Fruit fly (Drosophila melanogaster) whole organism, embryonic: ENCODE results near the gene heix.
A peak's percentile ranks its signal among the peaks of the same experiment; 100 is the strongest.

ENCODE experiments used
- ATbp ChIP-seq: fragments of 200-800 bp; sonication (Bioruptor generic); optimal IDR thresholded peaks from 2 replicates; lab custom pipeline; 2017; ENCODE audit warnings: missing biosample characterization, mild to moderate bottlenecking, missing genetic modification characterization, missing genetic modification reagents
- Atf-2 ChIP-seq: fragments of 200-800 bp; sonication (Bioruptor generic); optimal IDR thresholded peaks from 2 replicates; lab custom pipeline; 2016; ENCODE audit warnings: missing biosample characterization, missing genetic modification characterization
- Atf3 ChIP-seq: fragments of 200-800 bp; sonication (Bioruptor generic); optimal IDR thresholded peaks from 3 replicates; lab custom pipeline; 2016; ENCODE audit warnings: missing biosample characterization, missing genetic modification characterization
- B-H1 ChIP-seq: fragments of 200-800 bp; sonication (Bioruptor generic); IDR thresholded peaks from 3 replicates; pipeline ENCODE4 v1.3.6; 2022; ENCODE audit warnings: missing biosample characterization, missing genetic modification characterization
- C15 ChIP-seq: fragments of 200-800 bp; sonication (Bioruptor generic); IDR thresholded peaks from 3 replicates; pipeline ENCODE4 v1.3.6; 2022; ENCODE audit warnings: missing biosample characterization, missing genetic modification characterization
- CG10209 ChIP-seq: fragments of 200-800 bp; sonication (Bioruptor generic); optimal IDR thresholded peaks from 3 replicates; lab custom pipeline; 2017; ENCODE audit warnings: missing biosample characterization, mild to moderate bottlenecking, missing genetic modification characterization, missing genetic modification reagents
- CG10321 ChIP-seq: fragments of 200-800 bp; sonication (Bioruptor generic); IDR thresholded peaks from 2 replicates; pipeline ENCODE4 v1.3.6; 2022; ENCODE audit warnings: missing biosample characterization, missing genetic modification characterization
- CG10366 ChIP-seq: fragments of 200-800 bp; sonication (Bioruptor generic); IDR thresholded peaks from 2 replicates; pipeline ENCODE4 v1.3.6; 2022; ENCODE audit warnings: missing biosample characterization, missing genetic modification characterization
- CG10462 ChIP-seq: fragments of 200-800 bp; sonication (Bioruptor generic); optimal IDR thresholded peaks from 2 replicates; lab custom pipeline; 2016; ENCODE audit warnings: missing biosample characterization, missing genetic modification characterization
- CG10654 ChIP-seq: fragments of 200-800 bp; sonication (Bioruptor generic); optimal IDR thresholded peaks from 2 replicates; lab custom pipeline; 2016; ENCODE audit warnings: missing biosample characterization, missing genetic modification characterization
- CG13775 ChIP-seq: fragments of 200-800 bp; sonication (Bioruptor generic); optimal IDR thresholded peaks from 3 replicates; lab custom pipeline; 2017; ENCODE audit warnings: missing biosample characterization, mild to moderate bottlenecking, missing genetic modification characterization
- CG14667 ChIP-seq: fragments of 200-800 bp; sonication (Bioruptor generic); IDR thresholded peaks from 2 replicates; pipeline ENCODE4 v1.3.6; 2022; ENCODE audit warnings: missing biosample characterization, missing genetic modification characterization
- CG17912 ChIP-seq: fragments of 200-800 bp; sonication (Bioruptor generic); optimal IDR thresholded peaks from 2 replicates; lab custom pipeline; 2018; ENCODE audit warnings: missing biosample characterization, mild to moderate bottlenecking, missing genetic modification characterization
- CG1832 ChIP-seq: fragments of 200-800 bp; sonication (Bioruptor generic); optimal IDR thresholded peaks from 2 replicates; lab custom pipeline; 2017; ENCODE audit warnings: missing biosample characterization, mild to moderate bottlenecking, missing genetic modification characterization, inconsistent platforms
- CG18476 ChIP-seq: fragments of 200-800 bp; sonication (Bioruptor generic); optimal IDR thresholded peaks from 2 replicates; lab custom pipeline; 2016; ENCODE audit warnings: missing biosample characterization, mild to moderate bottlenecking, missing genetic modification characterization
- CG7357 ChIP-seq: fragments of 200-800 bp; sonication (Bioruptor generic); IDR thresholded peaks from 3 replicates; pipeline ENCODE4 v1.3.6; 2022; ENCODE audit warnings: missing biosample characterization, missing genetic modification characterization
- CG7963 ChIP-seq: fragments of 200-800 bp; sonication (Bioruptor generic); IDR thresholded peaks from 3 replicates; pipeline ENCODE4 v1.3.6; 2022; ENCODE audit warnings: missing biosample characterization, missing genetic modification characterization; ENCODE audit not compliant: partially characterized antibody
- CG9727 ChIP-seq: fragments of 200-800 bp; sonication (Bioruptor generic); optimal IDR thresholded peaks from 3 replicates; lab custom pipeline; 2017; ENCODE audit warnings: missing biosample characterization, mild to moderate bottlenecking, missing genetic modification characterization
- CG9932 ChIP-seq: fragments of 200-800 bp; sonication (Bioruptor generic); IDR thresholded peaks from 2 replicates; pipeline ENCODE4 v1.3.6; 2022; ENCODE audit warnings: missing biosample characterization, missing genetic modification characterization
- Chrac-16 ChIP-seq: fragments of 200-800 bp; sonication (Bioruptor generic); optimal IDR thresholded peaks from 3 replicates; lab custom pipeline; 2016; ENCODE audit warnings: missing biosample characterization, missing genetic modification characterization
- CkIIα-i1 ChIP-seq: fragments of 200-800 bp; sonication (Bioruptor generic); IDR thresholded peaks from 2 replicates; pipeline ENCODE4 v1.3.6; 2022; ENCODE audit warnings: missing biosample characterization, missing genetic modification characterization
- CrebB ChIP-seq: fragments of 200-800 bp; sonication (Bioruptor generic); optimal IDR thresholded peaks from 3 replicates; lab custom pipeline; 2018; ENCODE audit warnings: missing biosample characterization, mild to moderate bottlenecking, missing genetic modification characterization
- Dek ChIP-seq: fragments of 200-800 bp; sonication (Bioruptor generic); optimal IDR thresholded peaks from 3 replicates; lab custom pipeline; 2019; ENCODE audit warnings: missing biosample characterization, mild to moderate bottlenecking, missing genetic modification characterization, moderate library complexity
- Dip3 ChIP-seq: fragments of 200-800 bp; sonication (Bioruptor generic); optimal IDR thresholded peaks from 3 replicates; lab custom pipeline; 2016; ENCODE audit warnings: missing biosample characterization, missing genetic modification characterization
- E2f1 ChIP-seq: fragments of 200-800 bp; sonication (Bioruptor generic); IDR thresholded peaks from 2 replicates; pipeline ENCODE4 v1.3.6; 2022; ENCODE audit warnings: missing biosample characterization, missing genetic modification characterization
- Hr78 ChIP-seq, 2 experiments: fragments of 200-800 bp in 1 of 2; fragments of >200 bp in 1 of 2; sonication (Bioruptor generic) in 1 of 2; optimal IDR thresholded peaks; 2 replicates each; lab custom pipeline; 2017 to 2019; ENCODE audit warnings: missing biosample characterization in 2 of 2, missing genetic modification characterization in 2 of 2, mild to moderate bottlenecking in 1 of 2, moderate library complexity in 1 of 2
- Lpt ChIP-seq: fragments of >200 bp; optimal IDR thresholded peaks from 2 replicates; lab custom pipeline; 2018; ENCODE audit warnings: missing biosample characterization, missing genetic modification characterization
- Mrtf ChIP-seq: fragments of 200-800 bp; sonication (Bioruptor generic); IDR thresholded peaks from 3 replicates; pipeline ENCODE4 v1.3.6; 2022; ENCODE audit warnings: missing biosample characterization, missing genetic modification characterization
- Nf-YC ChIP-seq: fragments of 200-800 bp; optimal IDR thresholded peaks from 3 replicates; lab custom pipeline; 2019; ENCODE audit warnings: missing biosample characterization, mild to moderate bottlenecking, missing genetic modification characterization, moderate library complexity
- Sox100B ChIP-seq: fragments of 200-800 bp; sonication (Bioruptor generic); optimal IDR thresholded peaks from 3 replicates; lab custom pipeline; 2018; ENCODE audit warnings: missing biosample characterization, mild to moderate bottlenecking, missing genetic modification characterization
- Spps ChIP-seq: fragments of 200-800 bp; sonication (Bioruptor generic); optimal IDR thresholded peaks from 2 replicates; lab custom pipeline; 2018; ENCODE audit warnings: missing biosample characterization, mild to moderate bottlenecking, missing genetic modification characterization
- TFAM ChIP-seq: fragments of 200-800 bp; sonication (Bioruptor generic); optimal IDR thresholded peaks from 2 replicates; lab custom pipeline; 2017; ENCODE audit warnings: missing biosample characterization, missing genetic modification characterization, inconsistent platforms
- bigmax ChIP-seq: fragments of 200-800 bp; sonication (Bioruptor generic); optimal IDR thresholded peaks from 2 replicates; lab custom pipeline; 2018; ENCODE audit warnings: missing biosample characterization, mild to moderate bottlenecking, missing genetic modification characterization
- btn ChIP-seq: fragments of 200-800 bp; sonication (Bioruptor generic); optimal IDR thresholded peaks from 2 replicates; lab custom pipeline; 2016; ENCODE audit warnings: missing biosample characterization, missing genetic modification characterization
- caup ChIP-seq: fragments of 200-800 bp; sonication (Bioruptor generic); optimal IDR thresholded peaks from 3 replicates; lab custom pipeline; 2017; ENCODE audit warnings: missing biosample characterization, mild to moderate bottlenecking, missing genetic modification characterization, moderate library complexity; ENCODE audit not compliant: severe bottlenecking
- crp ChIP-seq, 2 experiments: fragments of 200-800 bp; sonication (Bioruptor generic); optimal IDR thresholded peaks; 2 replicates in 1 of 2; 3 replicates in 1 of 2; lab custom pipeline; 2017; ENCODE audit warnings: missing biosample characterization in 2 of 2, missing genetic modification characterization in 2 of 2, mild to moderate bottlenecking in 1 of 2, moderate library complexity in 1 of 2
- da ChIP-seq: fragments of 200-800 bp; sonication (Bioruptor generic); optimal IDR thresholded peaks from 2 replicates; lab custom pipeline; 2016; ENCODE audit warnings: missing biosample characterization, missing genetic modification characterization
- ems ChIP-seq: fragments of 200-800 bp; sonication (Bioruptor generic); optimal IDR thresholded peaks from 3 replicates; lab custom pipeline; 2016; ENCODE audit warnings: missing biosample characterization, missing genetic modification characterization
- en ChIP-seq: fragments of 200-800 bp; sonication (Bioruptor generic); optimal IDR thresholded peaks from 2 replicates; lab custom pipeline; 2016; ENCODE audit warnings: missing biosample characterization, missing genetic modification characterization
- gcm2 ChIP-seq: fragments of 200-800 bp; sonication (Bioruptor generic); optimal IDR thresholded peaks from 2 replicates; lab custom pipeline; 2016; ENCODE audit warnings: missing biosample characterization, missing genetic modification characterization
- hbn ChIP-seq: fragments of 200-800 bp; sonication (Bioruptor generic); IDR thresholded peaks from 2 replicates; pipeline ENCODE4 v1.3.6; 2022; ENCODE audit warnings: missing biosample characterization, missing genetic modification characterization; ENCODE audit not compliant: partially characterized antibody
- ind ChIP-seq: fragments of 200-800 bp; sonication (Bioruptor generic); optimal IDR thresholded peaks from 3 replicates; lab custom pipeline; 2016; ENCODE audit warnings: missing biosample characterization, missing genetic modification characterization
- nmo ChIP-seq: fragments of 200-800 bp; sonication (Bioruptor generic); optimal IDR thresholded peaks from 2 replicates; lab custom pipeline; 2018; ENCODE audit warnings: missing biosample characterization, mild to moderate bottlenecking, missing genetic modification characterization, moderate library complexity
- pum ChIP-seq: fragments of 200-800 bp; sonication (Bioruptor generic); optimal IDR thresholded peaks from 2 replicates; lab custom pipeline; 2016; ENCODE audit warnings: missing biosample characterization, missing genetic modification characterization
- ranshi ChIP-seq: fragments of 200-800 bp; sonication (Bioruptor generic); IDR thresholded peaks from 2 replicates; pipeline ENCODE4 v1.3.6; 2022; ENCODE audit warnings: missing biosample characterization, missing genetic modification characterization
- sima ChIP-seq: fragments of 200-800 bp; sonication (Bioruptor generic); optimal IDR thresholded peaks from 2 replicates; lab custom pipeline; 2016; ENCODE audit warnings: missing biosample characterization, missing genetic modification characterization
- stwl ChIP-seq: fragments of 200-800 bp; sonication (Bioruptor generic); optimal IDR thresholded peaks from 3 replicates; lab custom pipeline; 2018; ENCODE audit warnings: missing biosample characterization, mild to moderate bottlenecking, missing genetic modification characterization, moderate library complexity
- ttk ChIP-seq: fragments of 200-800 bp; sonication (Bioruptor generic); IDR thresholded peaks from 2 replicates; pipeline ENCODE4 v2.1.2; 2022; ENCODE audit warnings: missing biosample characterization, missing genetic modification characterization
- tup ChIP-seq: fragments of 200-800 bp; sonication (Bioruptor generic); optimal IDR thresholded peaks from 2 replicates; lab custom pipeline; 2016; ENCODE audit warnings: missing biosample characterization, mild to moderate bottlenecking, missing genetic modification characterization, moderate library complexity
- z ChIP-seq: fragments of 200-800 bp; sonication (Bioruptor generic); IDR thresholded peaks from 3 replicates; pipeline ENCODE4 v1.3.6; 2022; ENCODE audit warnings: missing biosample characterization, missing genetic modification characterization
- zfh2 ChIP-seq: fragments of 200-800 bp; sonication (Bioruptor generic); optimal IDR thresholded peaks from 2 replicates; lab custom pipeline; 2016; ENCODE audit warnings: missing biosample characterization, missing genetic modification characterization

The heix gene

DNA sequence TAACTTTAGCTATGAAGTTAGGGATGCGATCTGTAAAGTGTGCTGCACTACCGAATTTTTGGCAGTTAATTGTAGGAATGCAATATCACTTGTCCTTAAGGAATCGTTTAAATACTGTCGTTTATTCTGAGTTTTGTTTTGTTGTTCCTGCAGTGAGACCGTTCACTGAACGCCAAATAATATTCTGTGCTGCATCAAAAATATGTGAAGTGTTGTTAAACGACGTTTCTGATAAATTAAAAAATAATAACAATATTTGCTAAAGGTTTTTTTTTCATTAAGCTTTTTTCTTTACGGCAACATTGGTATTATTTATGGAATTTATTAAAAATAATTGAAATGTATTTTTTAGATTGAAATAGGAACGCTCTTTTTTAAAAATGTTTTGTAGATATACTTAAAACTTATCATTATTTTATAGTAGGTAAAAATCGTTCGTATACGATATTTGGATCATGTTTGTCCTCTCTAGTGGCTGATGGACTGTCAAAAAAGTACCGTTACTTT lies 3.2 kb upstream of the heix start, which contains the start of gene GMF (continued):
- TF ChIP-seq bigmax (GFP tag; lab: Kevin White, UChicago) = no peak
- TF ChIP-seq TFAM = no peak
- TF ChIP-seq Hr78 (GFP tag; optimal IDR thresholded peaks at IDR 0.05; lab: Kevin White, UChicago) = no peak
- no peak for TF ChIP-seq sima
- TF ChIP-seq pum = no peak
- TF ChIP-seq Chrac-16 (GFP tag; lab: Kevin White, UChicago) = peak; percentile 42
- TF ChIP-seq ttk (GFP tag; lab: Robert Waterston, UW) = no peak
- peak in 1 of 2 experiments; percentile 21 for TF ChIP-seq crp (GFP tag; optimal IDR thresholded peaks at IDR 0.05; lab: Kevin White, UChicago)
- no peak for TF ChIP-seq hbn (GFP tag; lab: Robert Waterston, UW)
- TF ChIP-seq CG10366 (GFP tag; lab: Robert Waterston, UW) = no peak
- TF ChIP-seq CG17912 = no peak
- TF ChIP-seq CG13775 (GFP tag; lab: Kevin White, UChicago) = no peak
- no peak for TF ChIP-seq Atf3 (GFP tag; lab: Kevin White, UChicago)
- peak; percentile 50 for TF ChIP-seq CG9727
- TF ChIP-seq Dek (tag; lab: Kevin White, UChicago) = no peak
- TF ChIP-seq E2f1 (GFP tag; lab: Robert Waterston, UW) = no peak
- no peak for TF ChIP-seq btn (GFP tag; lab: Kevin White, UChicago)
- TF ChIP-seq CG14667 (GFP tag; lab: Robert Waterston, UW) = no peak
- TF ChIP-seq ranshi (GFP tag; lab: Robert Waterston, UW) = no peak
- TF ChIP-seq en = no peak
- peak; percentile 8 for TF ChIP-seq ind (GFP tag; lab: Kevin White, UChicago)
- TF ChIP-seq ems = no peak
- TF ChIP-seq CG1832 (GFP tag; lab: Kevin White, UChicago) = no peak
- TF ChIP-seq CG18476 (GFP tag; lab: Kevin White, UChicago) = peak; percentile 29
- no peak for TF ChIP-seq Dip3
- TF ChIP-seq Lpt (GFP tag; lab: Kevin White, UChicago) = no peak
- TF ChIP-seq z (GFP tag; lab: Robert Waterston, UW) = no peak
- TF ChIP-seq Mrtf (GFP tag; lab: Robert Waterston, UW) = no peak
- TF ChIP-seq stwl = peak; percentile 76
- TF ChIP-seq CG10462 = no peak
- TF ChIP-seq Spps (tag; lab: Kevin White, UChicago) = no peak
- no peak for TF ChIP-seq CG7357 (GFP tag; lab: Robert Waterston, UW)
- no peak for TF ChIP-seq gcm2 (GFP tag; lab: Kevin White, UChicago)
- no peak for TF ChIP-seq caup (GFP tag; lab: Kevin White, UChicago)
- peak; percentile 23 for TF ChIP-seq zfh2 (GFP tag; lab: Kevin White, UChicago)
- TF ChIP-seq CG10321 (GFP tag; lab: Robert Waterston, UW) = no peak
- TF ChIP-seq CG7963 (GFP tag; lab: Robert Waterston, UW) = no peak
- TF ChIP-seq B-H1 = no peak
- peak; percentile 10 for TF ChIP-seq CG10209 (GFP tag; lab: Kevin White, UChicago)
- peak; percentile 31 for TF ChIP-seq Sox100B (GFP tag; lab: Kevin White, UChicago)
- no peak for TF ChIP-seq da
- TF ChIP-seq CG9932 (GFP tag; lab: Robert Waterston, UW) = peak; percentile 45
- TF ChIP-seq Atf-2 (GFP tag; lab: Kevin White, UChicago) = no peak
- TF ChIP-seq CrebB = no peak
- TF ChIP-seq CG10654 (GFP tag; lab: Kevin White, UChicago) = no peak
- peak; percentile 45 for TF ChIP-seq Nf-YC (tag; lab: Kevin White, UChicago)
- TF ChIP-seq C15 (GFP tag; lab: Robert Waterston, UW) = no peak
- TF ChIP-seq CkIIα-i1 (GFP tag; lab: Robert Waterston, UW) = no peak
- no peak for TF ChIP-seq tup (GFP tag; lab: Kevin White, UChicago)
- TF ChIP-seq ATbp (GFP tag; lab: Kevin White, UChicago) = no peak
- TF ChIP-seq nmo (GFP tag; lab: Kevin White, UChicago) = peak; percentile 75
